Worm (Caenorhabditis elegans) whole organism, L4 larva: Measurements from ENCODE around the gene sfxn-1.1.

Experiments used
- F10B5.3 ChIP-seq: sonication (generic microtip); optimal IDR thresholded peaks from 2 replicates; lab custom pipeline; 2016; ENCODE audit warnings: mild to moderate bottlenecking, missing genetic modification characterization, missing compliant biosample characterization
- F26F4.8 ChIP-seq: fragments of 200-800 bp; sonication (Bioruptor generic); conservative IDR thresholded peaks from 2 replicates; pipeline ENCODE4 v1.3.6; 2022; ENCODE audit warnings: missing genetic modification characterization, missing compliant biosample characterization
- F37D6.2 ChIP-seq: sonication (generic microtip); optimal IDR thresholded peaks from 2 replicates; lab custom pipeline; 2016; ENCODE audit warnings: mild to moderate bottlenecking, missing genetic modification characterization, missing compliant biosample characterization
- F49E8.2 ChIP-seq: sonication (generic microtip); optimal IDR thresholded peaks from 2 replicates; lab custom pipeline; 2016; ENCODE audit warnings: missing compliant biosample characterization, mild to moderate bottlenecking, missing genetic modification characterization, borderline replicate concordance
- R02D3.7 ChIP-seq: fragments of 150-350 bp; sonication (generic microtip); optimal IDR thresholded peaks from 3 replicates; lab custom pipeline; 2014; ENCODE audit warnings: missing biosample characterization, missing genetic modification characterization
- Y105C5A.15 ChIP-seq: fragments of 200-800 bp; sonication (Bioruptor generic); IDR thresholded peaks from 2 replicates; pipeline ENCODE4 v1.3.6; 2022; ENCODE audit warnings: missing genetic modification characterization, missing compliant biosample characterization
- ZK546.5 ChIP-seq, 2 experiments: sonication (generic microtip); optimal IDR thresholded peaks; 2 replicates each; lab custom pipeline; 2017; ENCODE audit warnings: missing biosample characterization in 2 of 2, missing genetic modification characterization in 2 of 2
- aha-1 ChIP-seq: fragments of 150-350 bp; peaks from one replicate; lab custom pipeline; 2014; ENCODE audit warnings: missing biosample characterization, missing genetic modification characterization
- ama-1 ChIP-seq: fragments of 150-350 bp; optimal IDR thresholded peaks from 2 replicates; lab custom pipeline; 2014; ENCODE audit warnings: inconsistent platforms, mixed read lengths
- attf-4 ChIP-seq: sonication (generic microtip); optimal IDR thresholded peaks from 3 replicates; lab custom pipeline; 2017; ENCODE audit warnings: missing biosample characterization, missing genetic modification characterization
- ceh-28 ChIP-seq: fragments of 150-350 bp; optimal IDR thresholded peaks from 2 replicates; lab custom pipeline; 2014; ENCODE audit warnings: missing biosample characterization, missing genetic modification reagents, missing genetic modification characterization
- ceh-44 ChIP-seq: fragments of 200-800 bp; sonication (Bioruptor generic); IDR thresholded peaks from 2 replicates; pipeline ENCODE4 v1.3.6; 2022; ENCODE audit warnings: missing genetic modification reagents, missing genetic modification characterization, missing compliant biosample characterization
- ctbp-1 ChIP-seq: fragments of 200-800 bp; sonication (Bioruptor generic); IDR thresholded peaks from 2 replicates; pipeline ENCODE4 v1.3.6; 2022; ENCODE audit warnings: missing genetic modification reagents, missing genetic modification characterization, missing compliant biosample characterization
- daf-16 ChIP-seq, 3 experiments: sonication (generic microtip); optimal IDR thresholded peaks; 2 replicates each; lab custom pipeline; 2016 to 2017; ENCODE audit warnings: missing genetic modification characterization in 3 of 3, missing genetic modification reagents in 3 of 3, mild to moderate bottlenecking in 2 of 3, missing compliant biosample characterization in 2 of 3, missing biosample characterization in 1 of 3, moderate library complexity in 1 of 3
- dmd-6 ChIP-seq: fragments of 200-800 bp; sonication (Bioruptor generic); IDR thresholded peaks from 2 replicates; pipeline ENCODE4 v1.3.6; 2022; ENCODE audit warnings: missing genetic modification reagents, missing genetic modification characterization, missing compliant biosample characterization
- dpl-1 ChIP-seq: fragments of 150-350 bp; optimal IDR thresholded peaks from 2 replicates; lab custom pipeline; 2014; ENCODE audit warnings: missing biosample characterization, missing genetic modification reagents, missing genetic modification characterization
- dve-1 ChIP-seq: sonication (generic microtip); optimal IDR thresholded peaks from 2 replicates; lab custom pipeline; 2017; ENCODE audit warnings: antibody characterized with exemption, mild to moderate bottlenecking, missing genetic modification characterization, missing compliant biosample characterization; ENCODE audit not compliant: insufficient read depth
- hif-1 ChIP-seq, 2 experiments: sonication (generic microtip); optimal IDR thresholded peaks; 2 replicates each; lab custom pipeline; 2016 to 2017; ENCODE audit warnings: missing compliant biosample characterization in 2 of 2, missing genetic modification characterization in 2 of 2, missing genetic modification reagents in 2 of 2, missing genotype in 2 of 2, mild to moderate bottlenecking in 1 of 2
- hlh-11 ChIP-seq: fragments of 200-800 bp; sonication (Bioruptor generic); optimal IDR thresholded peaks from 2 replicates; lab custom pipeline; 2018; ENCODE audit warnings: mild to moderate bottlenecking, missing genetic modification characterization, missing compliant biosample characterization
- hlh-30 ChIP-seq: sonication (generic microtip); optimal IDR thresholded peaks from 2 replicates; lab custom pipeline; 2017; ENCODE audit warnings: antibody characterized with exemption, mild to moderate bottlenecking, missing genetic modification characterization, missing compliant biosample characterization; ENCODE audit not compliant: insufficient read depth
- lin-1 ChIP-seq: fragments of 200-800 bp; sonication (Bioruptor generic); IDR thresholded peaks from 2 replicates; pipeline ENCODE4 v1.3.6; 2022; ENCODE audit warnings: missing genetic modification reagents, missing genetic modification characterization, missing compliant biosample characterization
- lin-15B ChIP-seq: fragments of 150-350 bp; sonication (generic microtip); optimal IDR thresholded peaks from 3 replicates; lab custom pipeline; 2014; ENCODE audit warnings: missing biosample characterization, missing genetic modification characterization
- lin-38 ChIP-seq: fragments of 200-800 bp; sonication (Bioruptor generic); IDR thresholded peaks from 2 replicates; pipeline ENCODE4 v1.3.6; 2022; ENCODE audit warnings: missing genetic modification reagents, missing genetic modification characterization, missing compliant biosample characterization
- lir-3 ChIP-seq: sonication (generic microtip); optimal IDR thresholded peaks from 2 replicates; lab custom pipeline; 2016; ENCODE audit warnings: mild to moderate bottlenecking, missing genetic modification characterization, missing compliant biosample characterization
- madf-5 ChIP-seq, 2 experiments: fragments of 200-800 bp; sonication (Bioruptor generic); IDR thresholded peaks; 2 replicates each; pipeline ENCODE4 v1.3.6; 2022; ENCODE audit warnings: missing compliant biosample characterization in 2 of 2, missing genetic modification characterization in 2 of 2
- madf-9 ChIP-seq: fragments of 200-800 bp; sonication (Bioruptor generic); conservative IDR thresholded peaks from 2 replicates; pipeline ENCODE4 v1.3.6; 2022; ENCODE audit warnings: missing genetic modification reagents, missing genetic modification characterization, missing compliant biosample characterization
- mdl-1 ChIP-seq, 2 experiments: fragments of 150-350 bp in 1 of 2; sonication (generic microtip) in 1 of 2; optimal IDR thresholded peaks; 2 replicates each; lab custom pipeline; 2014 to 2017; ENCODE audit warnings: missing biosample characterization in 2 of 2, missing genetic modification characterization in 2 of 2
- mxl-3 ChIP-seq: fragments of 200-800 bp; sonication (Bioruptor generic); optimal IDR thresholded peaks from 2 replicates; lab custom pipeline; 2018; ENCODE audit warnings: mild to moderate bottlenecking, missing genetic modification characterization, missing compliant biosample characterization
- nhr-28 ChIP-seq: fragments of 150-350 bp; optimal IDR thresholded peaks from 2 replicates; lab custom pipeline; 2014; ENCODE audit warnings: missing biosample characterization, missing genetic modification characterization
- nhr-42 ChIP-seq: fragments of 200-800 bp; sonication (Bioruptor generic); IDR thresholded peaks from 2 replicates; pipeline ENCODE4 v1.3.6; 2022; ENCODE audit warnings: missing genetic modification characterization, missing compliant biosample characterization
- pha-4 ChIP-seq, 2 experiments: fragments of 150-350 bp in 1 of 2; fragments of 200-800 bp in 1 of 2; sonication (Bioruptor generic) in 1 of 2; IDR thresholded peaks in 1 of 2; optimal IDR thresholded peaks in 1 of 2; 2 replicates each; pipeline versions ENCODE4 v1.3.6 to Lab custom; 2014 to 2022; ENCODE audit warnings: missing genetic modification characterization in 2 of 2, missing genetic modification reagents in 2 of 2, missing biosample characterization in 1 of 2, missing compliant biosample characterization in 1 of 2
- pqm-1 ChIP-seq: sonication (generic microtip); optimal IDR thresholded peaks from 2 replicates; lab custom pipeline; 2017; ENCODE audit warnings: missing biosample characterization, missing genetic modification characterization
- rbr-2 ChIP-seq: sonication (generic microtip); optimal IDR thresholded peaks from 2 replicates; lab custom pipeline; 2016; ENCODE audit warnings: missing genotype, missing genetic modification characterization, missing compliant biosample characterization
- sdz-12 ChIP-seq: fragments of 200-800 bp; sonication (Bioruptor generic); optimal IDR thresholded peaks from 2 replicates; lab custom pipeline; 2018; ENCODE audit warnings: mild to moderate bottlenecking, missing genetic modification characterization, missing compliant biosample characterization
- snpc-1.2 ChIP-seq: fragments of 200-800 bp; sonication (Bioruptor generic); IDR thresholded peaks from 2 replicates; pipeline ENCODE4 v1.3.6; 2022; ENCODE audit warnings: missing genetic modification reagents, missing genetic modification characterization, missing compliant biosample characterization
- snpc-4 ChIP-seq: fragments of 150-350 bp; optimal IDR thresholded peaks from 2 replicates; lab custom pipeline; 2014; ENCODE audit warnings: missing biosample characterization, missing genetic modification characterization
- unc-39 ChIP-seq: sonication (generic microtip); optimal IDR thresholded peaks from 2 replicates; lab custom pipeline; 2017; ENCODE audit warnings: missing biosample characterization, missing genetic modification characterization
- unc-62 ChIP-seq, 3 experiments: fragments of 150-350 bp in 1 of 3; sonication (generic microtip); optimal IDR thresholded peaks in 2 of 3; peaks in 1 of 3; 1 replicate in 1 of 3; 2 replicates in 2 of 3; lab custom pipeline; 2014 to 2017; ENCODE audit warnings: missing biosample characterization in 3 of 3, missing genetic modification characterization in 3 of 3, missing genetic modification reagents in 3 of 3, missing genotype in 1 of 3
- zfp-2 ChIP-seq: sonication (generic microtip); optimal IDR thresholded peaks from 2 replicates; lab custom pipeline; 2016; ENCODE audit warnings: mild to moderate bottlenecking, missing genetic modification characterization, missing compliant biosample characterization
- zip-2 ChIP-seq: fragments of 150-350 bp; optimal IDR thresholded peaks from 2 replicates; lab custom pipeline; 2014; ENCODE audit warnings: missing biosample characterization, missing genetic modification characterization
- ztf-11 ChIP-seq: fragments of 150-350 bp; optimal IDR thresholded peaks from 2 replicates; lab custom pipeline; 2014; ENCODE audit warnings: missing biosample characterization, missing genetic modification characterization

The sfxn-1.1 gene

ce11 chrII:9487337-9487950 lies 31.2 kb downstream of the sfxn-1.1 start, which contains the start of gene T19H5.4 (continued):
- TF ChIP-seq F49E8.2 (tag; lab: Kevin White, UChicago) (no peak), hif-1 (tag; optimal IDR thresholded peaks at IDR 0.05; lab: Kevin White, UChicago) (peak in 1 of 2 experiments; percentile 64), zip-2 (tag; lab: Kevin White, UChicago) (no peak), lin-38 (GFP tag; lab: Robert Waterston, UW) (no peak), daf-16 (GFP tag; optimal IDR thresholded peaks at IDR 0.05; lab: Kevin White, UChicago) (peak in 1 of 2 experiments; percentile 4), daf-16 (tag; optimal IDR thresholded peaks at IDR 0.05; lab: Kevin White, UChicago) (peak; percentile 66), ceh-28 (tag; lab: Kevin White, UChicago) (no peak), pha-4 (GFP tag; IDR thresholded peaks at IDR 0.05; lab: Robert Waterston, UW) (0 out of 2 replicates have a peak, but pooled peaks have one; percentile 50), pha-4 (tag; optimal IDR thresholded peaks at IDR 0.05; lab: Kevin White, UChicago) (no peak), snpc-1.2 (GFP tag; lab: Robert Waterston, UW) (no peak), dve-1 (peak; percentile 79), dpl-1 (GFP tag; lab: Kevin White, UChicago) (no peak), snpc-4 (tag; lab: Kevin White, UChicago) (no peak), ama-1 (lab: Kevin White, UChicago) (no peak)

- TF ChIP-seq mdl-1 (tag; optimal IDR thresholded peaks at IDR 0.05; lab: Kevin White, UChicago), result peak in 1 of 2 experiments; percentile 37
- TF ChIP-seq nhr-28 (tag; lab: Kevin White, UChicago), result peak; percentile 75
- no peak for TF ChIP-seq pqm-1
- TF ChIP-seq ama-1 (lab: Kevin White, UChicago), result no peak
- TF ChIP-seq hlh-30 (tag; lab: Kevin White, UChicago), result no peak
- peak; percentile 90 for TF ChIP-seq aha-1 (tag; lab: Kevin White, UChicago)
- no peak for TF ChIP-seq F37D6.2 (tag; lab: Kevin White, UChicago)
- no peak for TF ChIP-seq F26F4.8
- TF ChIP-seq sdz-12, result no peak
- TF ChIP-seq attf-4, result no peak
- TF ChIP-seq lin-1 (GFP tag; lab: Robert Waterston, UW), result no peak
- TF ChIP-seq pha-4 (GFP tag; IDR thresholded peaks at IDR 0.05; lab: Robert Waterston, UW), result no peak
- peak; percentile 38 for TF ChIP-seq pha-4 (tag; optimal IDR thresholded peaks at IDR 0.05; lab: Kevin White, UChicago)
- TF ChIP-seq nhr-42, result no peak
- TF ChIP-seq madf-9, result no peak
- TF ChIP-seq unc-62 (GFP tag; optimal IDR thresholded peaks at IDR 0.05 in 1 of 2; lab: Kevin White, UChicago), result peak in 1 of 2 experiments; percentile 9
- TF ChIP-seq unc-62 (tag; optimal IDR thresholded peaks at IDR 0.05; lab: Kevin White, UChicago), result no peak
- TF ChIP-seq mxl-3 (GFP tag; lab: Kevin White, UChicago), result peak; percentile 88
- TF ChIP-seq hlh-11 (tag; lab: Kevin White, UChicago), result peak; percentile 19
- TF ChIP-seq Y105C5A.15 (GFP tag; lab: Robert Waterston, UW), result no peak
- no peak for TF ChIP-seq dpl-1 (GFP tag; lab: Kevin White, UChicago)
- no peak for TF ChIP-seq ceh-44
These were observed 33.5 kb downstream of the sfxn-1.1 start for ce11 chrII:9485081-9485730.

- TF ChIP-seq zfp-2 (tag; lab: Kevin White, UChicago) (no peak), hif-1 (tag; optimal IDR thresholded peaks at IDR 0.05; lab: Kevin White, UChicago) (peak in 1 of 2 experiments; percentile 59), unc-39 (tag; lab: Kevin White, UChicago) (no peak), snpc-4 (tag; lab: Kevin White, UChicago) (no peak), hlh-11 (tag; lab: Kevin White, UChicago) (peak; percentile 30), F10B5.3 (no peak), unc-62 (GFP tag; optimal IDR thresholded peaks at IDR 0.05 in 1 of 2; lab: Kevin White, UChicago) (peak in 1 of 2 experiments; percentile 90), unc-62 (tag; optimal IDR thresholded peaks at IDR 0.05; lab: Kevin White, UChicago) (no peak), ctbp-1 (no peak), Y105C5A.15 (GFP tag; lab: Robert Waterston, UW) (no peak), aha-1 (tag; lab: Kevin White, UChicago) (peak; percentile 37), F26F4.8 (no peak), nhr-28 (tag; lab: Kevin White, UChicago) (peak; percentile 54), rbr-2 (tag; lab: Kevin White, UChicago) (no peak), daf-16 (GFP tag; optimal IDR thresholded peaks at IDR 0.05; lab: Kevin White, UChicago) (peak in 1 of 2 experiments; percentile 21), daf-16 (tag; optimal IDR thresholded peaks at IDR 0.05; lab: Kevin White, UChicago) (peak; percentile 78), ZK546.5 (tag; optimal IDR thresholded peaks at IDR 0.05; lab: Kevin White, UChicago) (no peak), lin-1 (GFP tag; lab: Robert Waterston, UW) (peak; percentile 42; the same call in 1 of the 2 replicates), dmd-6 (GFP tag; lab: Robert Waterston, UW) (peak; percentile 66), pqm-1 (peak; percentile 17), ztf-11 (no peak), madf-5 (GFP tag; IDR thresholded peaks at IDR 0.05; lab: Robert Waterston, UW) (no peak), lir-3 (no peak), lin-15B (tag; lab: Kevin White, UChicago) (no peak), dve-1 (peak; percentile 39), F37D6.2 (tag; lab: Kevin White, UChicago) (no peak), R02D3.7 (tag; lab: Kevin White, UChicago) (no peak)
These were observed 35.3 kb downstream of the sfxn-1.1 start for ce11 chrII:9483342-9483741.
